Fruit fly (Drosophila melanogaster) whole organism: Measurements from ENCODE around the gene wdb.

Source experiments
- psq ChIP-seq: fragments of >200 bp; optimal IDR thresholded peaks from 2 replicates; lab custom pipeline; 2017
- usp ChIP-seq: fragments of >200 bp; optimal IDR thresholded peaks from 2 replicates; lab custom pipeline; 2017; ENCODE audit warnings: missing biosample characterization, missing genetic modification characterization, mixed read lengths

DNA sequence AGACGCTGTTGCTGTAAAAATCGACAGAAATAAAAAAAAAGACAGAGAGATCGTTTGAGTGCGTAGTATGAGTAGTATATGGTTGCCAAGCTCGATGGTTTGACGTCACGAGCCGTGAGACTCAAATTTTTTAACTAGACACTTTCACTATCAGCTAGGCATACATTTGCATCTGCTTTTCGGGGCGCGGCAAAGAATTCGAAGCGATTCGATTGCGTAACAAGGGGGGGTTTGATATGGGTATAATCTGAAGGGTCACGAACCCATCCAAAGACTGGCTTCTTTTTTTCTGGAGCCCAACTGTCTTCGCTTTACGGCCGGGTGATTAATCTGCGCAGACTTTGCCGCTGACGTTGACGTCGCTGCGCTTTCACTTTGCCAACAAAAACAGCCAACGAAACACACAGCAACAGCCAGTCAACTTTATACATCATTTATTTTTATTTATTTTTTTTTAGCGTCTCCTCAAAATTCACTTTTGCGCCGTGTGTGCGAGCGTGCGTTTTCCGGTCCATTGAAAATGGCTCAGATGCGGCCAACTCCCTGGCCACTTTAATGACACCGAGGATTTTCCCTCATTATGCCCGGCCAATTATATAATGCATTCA lies 11.6 kb upstream of the wdb start:
- TF ChIP-seq usp (GFP tag; lab: Kevin White, UChicago) = no peak
- TF ChIP-seq psq = no peak
